Worm (Caenorhabditis elegans) whole organism, L2 larva: ENCODE data around the gene F55E10.4.

Experiments
- ZK546.5 ChIP-seq: sonication (generic microtip); optimal IDR thresholded peaks from 2 replicates; lab custom pipeline; 2017; ENCODE audit warnings: missing biosample characterization, missing genetic modification characterization
- alr-1 ChIP-seq: fragments of 150-350 bp; optimal IDR thresholded peaks from 2 replicates; lab custom pipeline; 2014; ENCODE audit warnings: missing biosample characterization, missing genetic modification characterization
- aly-2 ChIP-seq: fragments of 150-350 bp; optimal IDR thresholded peaks from 2 replicates; lab custom pipeline; 2014; ENCODE audit warnings: missing biosample characterization, missing genetic modification characterization
- ama-1 ChIP-seq: fragments of 150-350 bp; optimal IDR thresholded peaks from 2 replicates; lab custom pipeline; 2018; ENCODE audit warnings: inconsistent platforms
- ceh-16 ChIP-seq: fragments of 150-350 bp; optimal IDR thresholded peaks from 2 replicates; lab custom pipeline; 2014; ENCODE audit warnings: missing biosample characterization, missing genetic modification characterization
- ceh-82 ChIP-seq: fragments of 150-350 bp; optimal IDR thresholded peaks from 2 replicates; lab custom pipeline; 2014; ENCODE audit warnings: missing biosample characterization, missing genetic modification characterization
- crh-2 ChIP-seq: sonication (generic microtip); optimal IDR thresholded peaks from 2 replicates; lab custom pipeline; 2017; ENCODE audit warnings: missing biosample characterization, missing genetic modification characterization
- dmd-4 ChIP-seq: sonication (generic microtip); optimal IDR thresholded peaks from 2 replicates; lab custom pipeline; 2017; ENCODE audit warnings: missing biosample characterization, missing genetic modification characterization
- egl-27 ChIP-seq: sonication (generic microtip); optimal IDR thresholded peaks from 3 replicates; lab custom pipeline; 2017; ENCODE audit warnings: missing biosample characterization, missing genetic modification reagents, missing genetic modification characterization
- elt-1 ChIP-seq: fragments of 150-350 bp; optimal IDR thresholded peaks from 2 replicates; lab custom pipeline; 2014; ENCODE audit warnings: missing biosample characterization, missing genetic modification characterization
- elt-3 ChIP-seq: sonication (generic microtip); optimal IDR thresholded peaks from 2 replicates; lab custom pipeline; 2017; ENCODE audit warnings: missing biosample characterization, missing genetic modification characterization
- fos-1 ChIP-seq: fragments of 150-350 bp; optimal IDR thresholded peaks from 2 replicates; lab custom pipeline; 2014; ENCODE audit warnings: missing biosample characterization, missing genetic modification characterization
- gmeb-1 ChIP-seq: fragments of 150-350 bp; optimal IDR thresholded peaks from 2 replicates; lab custom pipeline; 2014; ENCODE audit warnings: missing biosample characterization, missing genetic modification characterization
- lin-11 ChIP-seq: fragments of 150-350 bp; sonication (generic microtip); optimal IDR thresholded peaks from 2 replicates; lab custom pipeline; 2014; ENCODE audit warnings: missing biosample characterization, missing genetic modification characterization, inconsistent platforms, mixed read lengths
- lin-13 ChIP-seq: fragments of 150-350 bp; optimal IDR thresholded peaks from 2 replicates; lab custom pipeline; 2014; ENCODE audit warnings: missing biosample characterization, missing genetic modification reagents, missing genetic modification characterization
- lin-39 ChIP-seq: fragments of 150-350 bp; optimal IDR thresholded peaks from 2 replicates; lab custom pipeline; 2014; ENCODE audit warnings: missing biosample characterization, missing genetic modification reagents, missing genetic modification characterization
- lsy-2 ChIP-seq, 2 experiments: fragments of 150-350 bp in 1 of 2; sonication (generic microtip) in 1 of 2; optimal IDR thresholded peaks; 2 replicates each; lab custom pipeline; 2014 to 2017; ENCODE audit warnings: missing biosample characterization in 2 of 2, missing genetic modification characterization in 2 of 2
- mdl-1 ChIP-seq, 2 experiments: fragments of 150-350 bp in 1 of 2; sonication (generic microtip) in 1 of 2; optimal IDR thresholded peaks; 2 replicates each; lab custom pipeline; 2017; ENCODE audit warnings: missing biosample characterization in 2 of 2, missing genetic modification characterization in 2 of 2
- nhr-10 ChIP-seq: sonication (generic microtip); optimal IDR thresholded peaks from 2 replicates; lab custom pipeline; 2017; ENCODE audit warnings: missing biosample characterization, missing genetic modification characterization
- nhr-11 ChIP-seq: fragments of 150-350 bp; optimal IDR thresholded peaks from 2 replicates; lab custom pipeline; 2014; ENCODE audit warnings: missing biosample characterization, missing genetic modification characterization
- nhr-12 ChIP-seq: fragments of 150-350 bp; optimal IDR thresholded peaks from 2 replicates; lab custom pipeline; 2014; ENCODE audit warnings: missing biosample characterization, missing genetic modification characterization
- nhr-129 ChIP-seq: fragments of 150-350 bp; optimal IDR thresholded peaks from 2 replicates; lab custom pipeline; 2014; ENCODE audit warnings: missing biosample characterization, missing genetic modification characterization
- nhr-21 ChIP-seq: fragments of 150-350 bp; optimal IDR thresholded peaks from 2 replicates; lab custom pipeline; 2014; ENCODE audit warnings: missing biosample characterization, missing genetic modification characterization
- nhr-237 ChIP-seq: fragments of 150-350 bp; optimal IDR thresholded peaks from 2 replicates; lab custom pipeline; 2014; ENCODE audit warnings: missing biosample characterization, missing genetic modification characterization
- nhr-77 ChIP-seq: fragments of 150-350 bp; optimal IDR thresholded peaks from 2 replicates; lab custom pipeline; 2014; ENCODE audit warnings: missing biosample characterization, missing genetic modification characterization
- peb-1 ChIP-seq: fragments of 150-350 bp; optimal IDR thresholded peaks from 2 replicates; lab custom pipeline; 2014; ENCODE audit warnings: missing biosample characterization, missing genetic modification characterization
- sem-4 ChIP-seq: fragments of 150-350 bp; optimal IDR thresholded peaks from 2 replicates; lab custom pipeline; 2014; ENCODE audit warnings: missing biosample characterization, missing genetic modification reagents, missing genetic modification characterization
- sma-9 ChIP-seq, 2 experiments: fragments of 150-350 bp in 1 of 2; sonication (generic microtip) in 1 of 2; optimal IDR thresholded peaks; 2 replicates each; lab custom pipeline; 2014 to 2016; ENCODE audit warnings: missing genetic modification characterization in 2 of 2, mild to moderate bottlenecking in 1 of 2, missing biosample characterization in 1 of 2, missing compliant biosample characterization in 1 of 2, missing genetic modification reagents in 1 of 2, moderate library complexity in 1 of 2
- snpc-4 ChIP-seq: fragments of 150-350 bp; optimal IDR thresholded peaks from 2 replicates; lab custom pipeline; 2014; ENCODE audit warnings: missing biosample characterization, missing genetic modification characterization
- unc-55 ChIP-seq: fragments of 150-350 bp; sonication (generic microtip); optimal IDR thresholded peaks from 3 replicates; lab custom pipeline; 2014; ENCODE audit warnings: missing biosample characterization, missing genetic modification reagents, missing genetic modification characterization
- unc-62 ChIP-seq: fragments of 150-350 bp; optimal IDR thresholded peaks from 2 replicates; lab custom pipeline; 2014; ENCODE audit warnings: missing biosample characterization, missing genetic modification reagents, missing genetic modification characterization
- zag-1 ChIP-seq: fragments of 150-350 bp; optimal IDR thresholded peaks from 2 replicates; lab custom pipeline; 2014; ENCODE audit warnings: missing biosample characterization, missing genetic modification characterization
- ztf-1 ChIP-seq: fragments of 200-800 bp; sonication (Bioruptor generic); conservative IDR thresholded peaks from 2 replicates; pipeline ENCODE4 v1.3.6; 2022; ENCODE audit warnings: missing genetic modification characterization, missing compliant biosample characterization

Gene F55E10.4

DNA sequence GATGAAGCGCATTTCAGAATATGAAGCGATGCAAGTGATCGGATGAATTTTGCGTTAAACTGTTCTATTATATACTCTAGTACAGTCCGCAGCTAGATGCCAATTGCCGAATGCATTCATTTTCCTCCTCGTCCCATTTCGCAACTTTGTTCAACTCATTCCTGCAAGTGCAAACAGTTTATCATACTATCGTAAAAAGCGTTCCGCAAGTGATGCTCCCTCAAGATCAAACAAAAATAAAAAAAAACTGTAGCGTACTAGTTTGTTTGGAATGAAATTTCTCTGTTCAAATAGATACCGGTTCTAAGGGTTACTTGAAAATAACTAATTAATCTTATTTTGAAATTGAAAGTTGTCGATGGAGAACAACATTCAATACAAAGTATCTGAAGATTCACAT lies 6.8 kb downstream of the F55E10.4 start, which contains the start of gene pqn-57:
Gene pqn-57, minus strand, starts transcription at position 101 of the 400 bp plus-strand sequence.
- TF ChIP-seq elt-1 (no peak), aly-2 (tag; lab: Kevin White, UChicago) (no peak), nhr-77 (tag; lab: Kevin White, UChicago) (no peak), ceh-82 (no peak), crh-2 (tag; lab: Kevin White, UChicago) (no peak), fos-1 (tag; lab: Kevin White, UChicago) (no peak), ama-1 (lab: Kevin White, UChicago) (no peak), zag-1 (tag; lab: Kevin White, UChicago) (no peak), sem-4 (tag; lab: Kevin White, UChicago) (no peak), peb-1 (tag; lab: Kevin White, UChicago) (no peak), lsy-2 (tag; optimal IDR thresholded peaks at IDR 0.05; lab: Kevin White, UChicago) (no peak), nhr-10 (tag; lab: Kevin White, UChicago) (no peak), elt-3 (tag; lab: Kevin White, UChicago) (no peak), nhr-129 (tag; lab: Kevin White, UChicago) (no peak), gmeb-1 (tag; lab: Kevin White, UChicago) (no peak), lin-39 (no peak), lin-11 (tag; lab: Kevin White, UChicago) (no peak), egl-27 (tag; lab: Kevin White, UChicago) (no peak), unc-62 (GFP tag; lab: Kevin White, UChicago) (no peak)

ce11 chrX:8318950-8319349 lies 8.8 kb downstream of the F55E10.4 start, which contains the start of gene srh-11:
Gene srh-11, minus strand, starts transcription at chrX:8319050.
- TF ChIP-seq nhr-11 (tag; lab: Kevin White, UChicago) (no peak), dmd-4 (no peak), snpc-4 (tag; lab: Kevin White, UChicago) (no peak), lin-11 (tag; lab: Kevin White, UChicago) (no peak), nhr-12 (tag; lab: Kevin White, UChicago) (no peak), zag-1 (tag; lab: Kevin White, UChicago) (no peak), nhr-237 (no peak), nhr-10 (tag; lab: Kevin White, UChicago) (no peak), nhr-129 (tag; lab: Kevin White, UChicago) (no peak), ama-1 (lab: Kevin White, UChicago) (no peak), ceh-16 (tag; lab: Kevin White, UChicago) (no peak), lin-39 (no peak), peb-1 (tag; lab: Kevin White, UChicago) (no peak)

- TF ChIP-seq egl-27 (tag; lab: Kevin White, UChicago) (no peak), zag-1 (tag; lab: Kevin White, UChicago) (no peak), alr-1 (tag; lab: Kevin White, UChicago) (no peak), nhr-21 (tag; lab: Kevin White, UChicago) (no peak), gmeb-1 (tag; lab: Kevin White, UChicago) (no peak), nhr-12 (tag; lab: Kevin White, UChicago) (no peak), ztf-1 (no peak), elt-3 (tag; lab: Kevin White, UChicago) (no peak)
Measured at ce11 chrX:8311590-8311989, 16.1 kb downstream of the F55E10.4 start.

DNA sequence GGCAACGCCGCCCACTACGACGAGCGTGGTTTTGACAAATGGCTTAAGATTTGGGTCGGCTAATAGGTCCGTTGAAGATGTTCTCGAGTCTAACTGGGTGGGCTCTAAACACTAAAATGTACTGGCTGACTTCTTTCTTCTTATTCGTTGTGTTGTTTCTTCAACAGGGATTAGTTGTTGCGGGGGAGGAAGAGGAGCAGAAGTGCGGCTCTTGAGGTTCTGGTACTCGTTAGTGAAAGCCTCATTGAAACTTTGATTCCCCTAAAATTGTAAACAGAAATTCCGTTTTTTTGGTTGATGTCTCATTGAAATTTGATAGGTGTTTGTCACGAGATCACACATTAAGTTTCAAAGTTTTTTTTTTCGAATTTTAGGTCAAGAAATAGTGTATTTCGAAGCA lies 17.0 kb downstream of the F55E10.4 start:
- TF ChIP-seq unc-55 (peak; percentile 11), lin-13 (GFP tag; lab: Kevin White, UChicago) (no peak)

DNA sequence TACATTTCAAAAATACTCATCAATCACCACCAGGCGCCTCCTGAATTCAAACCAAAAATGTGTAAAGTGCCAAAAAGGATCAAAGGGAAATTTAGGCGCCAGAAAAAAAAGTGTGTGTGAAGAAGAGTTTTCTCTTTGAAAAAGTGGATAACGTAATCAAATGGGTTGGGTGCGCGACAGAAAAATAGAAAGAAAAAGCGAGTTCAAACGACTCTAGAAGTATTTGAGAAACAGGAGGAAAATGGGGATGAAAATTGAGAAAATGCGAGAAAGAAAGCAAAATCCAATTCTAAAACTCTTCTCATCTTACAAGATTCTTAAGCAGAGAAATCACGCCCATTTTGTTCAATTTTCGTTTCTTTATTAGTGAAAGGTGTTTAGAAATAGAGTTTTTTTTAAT lies 19.2 kb downstream of the F55E10.4 start:
- TF ChIP-seq mdl-1 (tag; optimal IDR thresholded peaks at IDR 0.05; lab: Kevin White, UChicago): no peak
- TF ChIP-seq gmeb-1 (tag; lab: Kevin White, UChicago): no peak
- no peak for TF ChIP-seq ZK546.5
- TF ChIP-seq lin-39: peak; percentile 19
- TF ChIP-seq unc-55: peak; percentile 5

ce11 chrX:8307600-8307999 lies 20.1 kb downstream of the F55E10.4 start, which contains the start of gene R09F10.5:
Gene R09F10.5, minus strand, starts transcription at chrX:8307700.
- TF ChIP-seq sem-4 (tag; lab: Kevin White, UChicago) (peak; percentile 19), sma-9 (GFP tag; optimal IDR thresholded peaks at IDR 0.05; lab: Kevin White, UChicago) (no peak), sma-9 (tag; optimal IDR thresholded peaks at IDR 0.05; lab: Kevin White, UChicago) (no peak)
- TF ChIP-seq, all 48 proteins: peak for 1
